Worm (Caenorhabditis elegans) whole organism, L2 larva: ENCODE measurements around the gene F08H9.3.

ENCODE experiments used
- aly-2 ChIP-seq: fragments of 150-350 bp; optimal IDR thresholded peaks from 2 replicates; lab custom pipeline; 2014; ENCODE audit warnings: missing biosample characterization, missing genetic modification characterization
- ama-1 ChIP-seq: fragments of 150-350 bp; optimal IDR thresholded peaks from 2 replicates; lab custom pipeline; 2018; ENCODE audit warnings: inconsistent platforms
- lin-13 ChIP-seq: fragments of 150-350 bp; optimal IDR thresholded peaks from 2 replicates; lab custom pipeline; 2014; ENCODE audit warnings: missing biosample characterization, missing genetic modification reagents, missing genetic modification characterization
- nhr-11 ChIP-seq: fragments of 150-350 bp; optimal IDR thresholded peaks from 2 replicates; lab custom pipeline; 2014; ENCODE audit warnings: missing biosample characterization, missing genetic modification characterization
- nhr-25 ChIP-seq: fragments of 150-350 bp; sonication (generic microtip); optimal IDR thresholded peaks from 3 replicates; lab custom pipeline; 2014; ENCODE audit warnings: missing biosample characterization, missing genetic modification characterization
- nhr-77 ChIP-seq: fragments of 150-350 bp; optimal IDR thresholded peaks from 2 replicates; lab custom pipeline; 2014; ENCODE audit warnings: missing biosample characterization, missing genetic modification characterization
- ztf-1 ChIP-seq: fragments of 200-800 bp; sonication (Bioruptor generic); conservative IDR thresholded peaks from 2 replicates; pipeline ENCODE4 v1.3.6; 2022; ENCODE audit warnings: missing genetic modification characterization, missing compliant biosample characterization
- ztf-11 ChIP-seq: sonication (generic microtip); optimal IDR thresholded peaks from 2 replicates; lab custom pipeline; 2017; ENCODE audit warnings: missing biosample characterization, missing genetic modification characterization

DNA sequence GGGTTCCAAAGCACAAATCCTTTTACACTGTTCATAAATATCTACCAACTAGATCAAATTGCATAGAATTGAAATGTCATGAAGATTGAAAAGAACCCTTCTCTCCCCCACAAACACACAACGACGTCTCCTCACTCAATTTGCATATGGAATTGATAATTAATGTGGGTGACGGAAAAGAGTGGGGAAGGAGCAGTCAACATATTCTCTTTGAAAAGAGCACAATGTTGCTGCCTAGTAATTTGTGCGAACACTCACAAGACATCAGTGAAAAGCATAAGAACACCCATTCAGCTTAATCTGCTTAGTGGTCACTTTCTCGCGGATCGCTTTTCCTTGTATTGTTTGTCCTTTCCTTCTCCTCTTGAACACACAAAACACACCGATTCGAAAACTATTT is 33.3 kb upstream of the F08H9.3 start:
- TF ChIP-seq ama-1 (lab: Kevin White, UChicago) (no peak), nhr-25 (tag; lab: Kevin White, UChicago) (no peak), aly-2 (no peak), nhr-77 (tag; lab: Kevin White, UChicago) (no peak), lin-13 (GFP tag; lab: Kevin White, UChicago) (no peak), ztf-1 (GFP tag; lab: Robert Waterston, UW) (no peak), nhr-11 (no peak), ztf-11 (no peak)
